Fruit fly (Drosophila melanogaster) whole organism, prepupa: ENCODE measurements around the gene CG43894.

Source experiments
- CG1621 ChIP-seq: fragments of 200-800 bp; sonication (Bioruptor generic); optimal IDR thresholded peaks from 3 replicates; lab custom pipeline; 2018; ENCODE audit warnings: missing biosample characterization, mild to moderate bottlenecking, missing genetic modification characterization
- CG8119 ChIP-seq: fragments of 200-800 bp; sonication (Bioruptor generic); IDR thresholded peaks from 3 replicates; pipeline ENCODE4 v1.3.6; 2022; ENCODE audit warnings: missing biosample characterization, missing genetic modification characterization
- CG8632 ChIP-seq: fragments of 200-800 bp; sonication (Bioruptor generic); optimal IDR thresholded peaks from 3 replicates; lab custom pipeline; 2016; ENCODE audit warnings: missing biosample characterization, missing genetic modification characterization
- Eip75B ChIP-seq: fragments of 200-800 bp; sonication (Bioruptor generic); optimal IDR thresholded peaks from 3 replicates; lab custom pipeline; 2016; ENCODE audit warnings: missing biosample characterization, missing genetic modification characterization
- Lpt ChIP-seq: fragments of 200-800 bp; sonication (Bioruptor generic); optimal IDR thresholded peaks from 3 replicates; lab custom pipeline; 2016; ENCODE audit warnings: missing biosample characterization, missing genetic modification characterization
- pdm3 ChIP-seq: fragments of 200-800 bp; sonication (Bioruptor generic); optimal IDR thresholded peaks from 3 replicates; lab custom pipeline; 2016; ENCODE audit warnings: missing biosample characterization, missing genetic modification characterization
- spab ChIP-seq: fragments of 200-800 bp; sonication (Bioruptor generic); optimal IDR thresholded peaks from 2 replicates; lab custom pipeline; 2017; ENCODE audit warnings: missing biosample characterization, mild to moderate bottlenecking, missing genetic modification characterization, missing genetic modification reagents
- ss ChIP-seq, 2 experiments: fragments of 200-800 bp; sonication (Bioruptor generic); optimal IDR thresholded peaks; 2 replicates in 1 of 2; 3 replicates in 1 of 2; lab custom pipeline; 2017 to 2018; ENCODE audit warnings: mild to moderate bottlenecking in 2 of 2, missing biosample characterization in 2 of 2, missing genetic modification characterization in 2 of 2, moderate library complexity in 1 of 2
- topi ChIP-seq: fragments of 200-800 bp; sonication (Bioruptor generic); optimal IDR thresholded peaks from 3 replicates; lab custom pipeline; 2016; ENCODE audit warnings: missing biosample characterization, missing genetic modification characterization

CG43894 gene

dm6 chr3L:12915431-12915830, 25.9 kb downstream of the CG43894 start (continued):
- TF ChIP-seq pdm3 (GFP tag; lab: Kevin White, UChicago) (peak; percentile 41), CG8632 (GFP tag; lab: Kevin White, UChicago) (peak; percentile 87), CG1621 (tag; lab: Kevin White, UChicago) (no peak), CG8119 (peak; percentile 71), Lpt (GFP tag; lab: Kevin White, UChicago) (no peak), Eip75B (GFP tag; lab: Kevin White, UChicago) (peak; percentile 38), topi (GFP tag; lab: Kevin White, UChicago) (peak; percentile 8), spab (no peak), ss (GFP tag; optimal IDR thresholded peaks at IDR 0.05; lab: Kevin White, UChicago) (peak; percentile 6 to 12)
